Worm (Caenorhabditis elegans): ENCODE data around the gene C49F5.8.

The C49F5.8 gene

DNA sequence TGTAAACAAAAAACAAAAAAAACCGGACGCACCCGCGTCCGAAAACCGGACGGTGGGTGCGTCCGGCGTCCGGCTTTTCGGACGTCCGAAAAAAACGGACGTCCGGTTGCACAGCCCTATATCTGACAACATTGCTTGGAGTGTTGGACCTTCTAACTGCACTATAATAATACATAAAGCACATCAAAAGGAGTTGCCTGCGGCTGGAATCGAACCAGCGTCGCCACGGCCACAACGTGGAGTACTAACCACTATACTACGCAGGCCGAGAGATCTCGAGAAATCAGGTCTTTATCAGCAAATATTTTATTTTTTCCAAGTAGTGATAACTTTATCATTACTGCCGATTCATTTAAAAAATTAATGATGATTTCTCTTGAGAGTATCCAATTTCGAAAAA is 33.4 kb downstream of the C49F5.8 start (continued):
- 0 out of 2 replicates have a peak, but pooled peaks have one; percentile 10 for TF ChIP-seq dmd-6 (GFP tag; IDR thresholded peaks at IDR 0.05)
- TF ChIP-seq daf-19 (GFP tag; conservative IDR thresholded peaks at IDR 0.05): peak; percentile 43; the same call in 1 of the 2 replicates
- TF ChIP-seq ztf-7 (tag; optimal IDR thresholded peaks at IDR 0.05): no peak
- TF ChIP-seq hlh-30 (tag; optimal IDR thresholded peaks at IDR 0.05; ENCODE audit: insufficient read depth): no peak
- no peak for TF ChIP-seq ceh-82 (tag; optimal IDR thresholded peaks at IDR 0.05)
- TF ChIP-seq snpc-1.2 (GFP tag; IDR thresholded peaks at IDR 0.05): peak; percentile 79
- TF ChIP-seq nhr-237 (tag; optimal IDR thresholded peaks at IDR 0.05): no peak
- TF ChIP-seq daf-12 (tag; optimal IDR thresholded peaks at IDR 0.05): no peak
- TF ChIP-seq arid-1 (GFP tag; conservative IDR thresholded peaks at IDR 0.05): peak; percentile 64
- no peak for TF ChIP-seq nhr-10 (tag; optimal IDR thresholded peaks at IDR 0.05)
- no peak for TF ChIP-seq saeg-2 (GFP tag; IDR thresholded peaks at IDR 0.05)
- TF ChIP-seq zag-1 (tag; optimal IDR thresholded peaks at IDR 0.05): no peak
- TF ChIP-seq tra-1 (GFP tag; IDR thresholded peaks at IDR 0.05): 0 out of 2 replicates have a peak, but pooled peaks have one; percentile 24
- TF ChIP-seq Y48G9A.11 (GFP tag; IDR thresholded peaks at IDR 0.05): no peak
- peak; percentile 10 for TF ChIP-seq lin-13 (GFP tag; optimal IDR thresholded peaks at IDR 0.05)
- TF ChIP-seq php-3 (GFP tag; IDR thresholded peaks at IDR 0.05): 0 out of 2 replicates have a peak, but pooled peaks have one; percentile 8
- TF ChIP-seq unc-130 (GFP tag; optimal IDR thresholded peaks at IDR 0.05): no peak
- TF ChIP-seq mep-1 (tag; optimal IDR thresholded peaks at IDR 0.05): no peak
- no peak for TF ChIP-seq unc-62 (GFP tag; optimal IDR thresholded peaks at IDR 0.05 in 1 of 2)
- no peak for TF ChIP-seq unc-62 (tag; optimal IDR thresholded peaks at IDR 0.05)
- 0 out of 2 replicates have a peak, but pooled peaks have one; percentile 18 for TF ChIP-seq madf-9 (GFP tag; conservative IDR thresholded peaks at IDR 0.05)
- TF ChIP-seq hif-1 (tag; optimal IDR thresholded peaks at IDR 0.05): no peak
- no peak for TF ChIP-seq zfp-2 (tag; optimal IDR thresholded peaks at IDR 0.05)
- TF ChIP-seq zip-11 (GFP tag; IDR thresholded peaks at IDR 0.05): no peak
- TF ChIP-seq nhr-25 (tag; optimal IDR thresholded peaks at IDR 0.05; ENCODE audit: borderline replicate concordance, insufficient read depth): no peak
- no peak for TF ChIP-seq zip-2 (tag; optimal IDR thresholded peaks at IDR 0.05)
- peak; percentile 4 for TF ChIP-seq hlh-11 (tag; optimal IDR thresholded peaks at IDR 0.05)
- TF ChIP-seq egl-27 (tag; optimal IDR thresholded peaks at IDR 0.05): no peak
- TF ChIP-seq vab-7 (GFP tag; IDR thresholded peaks at IDR 0.05): peak; percentile 53; the same call in 1 of the 2 replicates
- TF ChIP-seq ceh-20 (GFP tag; IDR thresholded peaks at IDR 0.05): no peak
- no peak for TF ChIP-seq daf-8 (GFP tag; IDR thresholded peaks at IDR 0.05)
- no peak for TF ChIP-seq aly-2 (tag; optimal IDR thresholded peaks at IDR 0.05)
- TF ChIP-seq nhr-48 (tag; optimal IDR thresholded peaks at IDR 0.05): no peak
- peak; percentile 49; the same call in 1 of the 2 replicates for TF ChIP-seq nhr-41 (GFP tag; IDR thresholded peaks at IDR 0.05)
- TF ChIP-seq nhr-11 (tag; optimal IDR thresholded peaks at IDR 0.05): no peak
- no peak for TF ChIP-seq dpl-1 (GFP tag; optimal IDR thresholded peaks at IDR 0.05)
- peak; percentile 28; the same call in 1 of the 2 replicates for TF ChIP-seq ZK337.2 (GFP tag; IDR thresholded peaks at IDR 0.05)
- TF ChIP-seq rbr-2 (tag; optimal IDR thresholded peaks at IDR 0.05): no peak
- peak; percentile 17 for TF ChIP-seq aha-1 (tag)
- TF ChIP-seq duxl-1 (tag; optimal IDR thresholded peaks at IDR 0.05; ENCODE audit: poor library complexity): no peak
- TF ChIP-seq D1046.2 (GFP tag; IDR thresholded peaks at IDR 0.05): 0 out of 2 replicates have a peak, but pooled peaks have one; percentile 64
- no peak for TF ChIP-seq mdl-1 (tag; optimal IDR thresholded peaks at IDR 0.05)
- TF ChIP-seq F44E2.7 (GFP tag; IDR thresholded peaks at IDR 0.05): no peak
- no peak for TF ChIP-seq nhr-28 (tag; optimal IDR thresholded peaks at IDR 0.05)
- no peak; the same call in 1 of the 2 replicates for TF ChIP-seq lin-38 (GFP tag; IDR thresholded peaks at IDR 0.05)
- TF ChIP-seq zfp-3 (GFP tag; conservative IDR thresholded peaks at IDR 0.05): 0 out of 2 replicates have a peak, but pooled peaks have one; percentile 46
- TF ChIP-seq F49E8.2 (tag; optimal IDR thresholded peaks at IDR 0.05; ENCODE audit: borderline replicate concordance): no peak
- 0 out of 2 replicates have a peak, but pooled peaks have one; percentile 29 for TF ChIP-seq Y75B8A.6 (GFP tag; IDR thresholded peaks at IDR 0.05)
- no peak for TF ChIP-seq lin-15B (tag; optimal IDR thresholded peaks at IDR 0.05)
- TF ChIP-seq lsy-2 (tag; optimal IDR thresholded peaks at IDR 0.05): no peak
- TF ChIP-seq Y5F2A.4 (GFP tag; optimal IDR thresholded peaks at IDR 0.05): no peak

Data from whole organism, L4 larva.